Worm (Caenorhabditis elegans) whole organism, early embryonic: ENCODE data around the gene F49C12.15.

Experiments
- B0310.2 ChIP-seq: sonication (generic microtip); optimal IDR thresholded peaks from 2 replicates; lab custom pipeline; 2016; ENCODE audit warnings: mild to moderate bottlenecking, missing genetic modification characterization, missing compliant biosample characterization
- F13C5.2 ChIP-seq: sonication (generic microtip); optimal IDR thresholded peaks from 2 replicates; lab custom pipeline; 2017; ENCODE audit warnings: mild to moderate bottlenecking, missing genetic modification characterization, inconsistent platforms, missing compliant biosample characterization
- aly-1 ChIP-seq: sonication (generic microtip); optimal IDR thresholded peaks from 2 replicates; lab custom pipeline; 2016; ENCODE audit warnings: missing genetic modification characterization, missing compliant biosample characterization
- ama-1 ChIP-seq: fragments of 150-350 bp; optimal IDR thresholded peaks from 2 replicates; lab custom pipeline; 2014
- ceh-13 ChIP-seq: fragments of 200-800 bp; sonication (Bioruptor generic); optimal IDR thresholded peaks from 2 replicates; lab custom pipeline; 2018; ENCODE audit warnings: mild to moderate bottlenecking, missing genetic modification characterization, missing compliant biosample characterization
- ceh-36 ChIP-seq: sonication (generic microtip); optimal IDR thresholded peaks from 2 replicates; lab custom pipeline; 2016; ENCODE audit warnings: missing genetic modification characterization, inconsistent platforms, missing compliant biosample characterization
- ets-7 ChIP-seq: sonication (generic microtip); optimal IDR thresholded peaks from 2 replicates; lab custom pipeline; 2016; ENCODE audit warnings: missing genotype, missing genetic modification characterization, missing compliant biosample characterization
- flt-1 ChIP-seq: fragments of 200-800 bp; sonication (Bioruptor generic); IDR thresholded peaks from 2 replicates; pipeline ENCODE4 v1.3.6; 2022; ENCODE audit warnings: missing genetic modification characterization, missing compliant biosample characterization
- hmbx-1 ChIP-seq: sonication (generic microtip); optimal IDR thresholded peaks from 2 replicates; lab custom pipeline; 2016; ENCODE audit warnings: mild to moderate bottlenecking, missing genetic modification characterization, missing compliant biosample characterization
- hmg-4 ChIP-seq: fragments of 200-800 bp; sonication (Bioruptor generic); optimal IDR thresholded peaks from 2 replicates; lab custom pipeline; 2018; ENCODE audit warnings: mild to moderate bottlenecking, missing genetic modification characterization, missing compliant biosample characterization
- hnd-1 ChIP-seq: sonication (generic microtip); optimal IDR thresholded peaks from 2 replicates; lab custom pipeline; 2016; ENCODE audit warnings: missing genetic modification characterization, missing compliant biosample characterization
- pes-1 ChIP-seq: fragments of 200-800 bp; sonication (Bioruptor generic); IDR thresholded peaks from 2 replicates; pipeline ENCODE4 v1.3.6; 2022; ENCODE audit warnings: missing genetic modification reagents, missing genetic modification characterization, missing compliant biosample characterization
- scrt-1 ChIP-seq: fragments of 200-800 bp; sonication (Bioruptor generic); IDR thresholded peaks from 2 replicates; pipeline ENCODE4 v1.3.6; 2022; ENCODE audit warnings: missing genetic modification characterization, missing compliant biosample characterization
- sea-1 ChIP-seq: fragments of 200-800 bp; sonication (Bioruptor generic); conservative IDR thresholded peaks from 2 replicates; pipeline ENCODE4 v1.3.6; 2022; ENCODE audit warnings: missing genetic modification characterization, missing compliant biosample characterization
- tbx-11 ChIP-seq: fragments of 200-800 bp; sonication (Bioruptor generic); IDR thresholded peaks from 2 replicates; pipeline ENCODE4 v1.3.6; 2022; ENCODE audit warnings: missing genetic modification characterization, missing compliant biosample characterization
- tbx-37 ChIP-seq: fragments of 200-800 bp; sonication (Bioruptor generic); conservative IDR thresholded peaks from 2 replicates; pipeline ENCODE4 v1.3.6; 2022; ENCODE audit warnings: missing genetic modification reagents, missing genetic modification characterization, missing compliant biosample characterization
- tra-4 ChIP-seq: sonication (generic microtip); optimal IDR thresholded peaks from 2 replicates; lab custom pipeline; 2017; ENCODE audit warnings: missing genetic modification characterization, missing compliant biosample characterization

Gene F49C12.15

ce11 chrIV:9371126-9371525 lies 46.9 kb downstream of the F49C12.15 start, which contains the start of gene fbxc-58:
Gene fbxc-58 (plus strand): TSS chrIV:9371508.
- TF ChIP-seq flt-1 (GFP tag; lab: Robert Waterston, UW) (no peak), pes-1 (GFP tag; lab: Robert Waterston, UW) (no peak), sea-1 (GFP tag; lab: Robert Waterston, UW) (no peak), F13C5.2 (tag; lab: Kevin White, UChicago) (no peak), ama-1 (no peak), tbx-11 (no peak), ceh-13 (GFP tag; lab: Kevin White, UChicago) (no peak), hmbx-1 (no peak), ceh-36 (tag; lab: Kevin White, UChicago) (no peak), tra-4 (tag; lab: Kevin White, UChicago) (no peak), scrt-1 (no peak), B0310.2 (tag; lab: Kevin White, UChicago) (no peak), hmg-4 (no peak), aly-1 (no peak)

ce11 chrIV:9374529-9374928 lies 50.3 kb downstream of the F49C12.15 start, which contains the start of gene C10C5.3:
Gene C10C5.3 (plus strand): TSS chrIV:9374829.
- TF ChIP-seq ets-7 (no peak), ceh-36 (tag; lab: Kevin White, UChicago) (no peak), F13C5.2 (tag; lab: Kevin White, UChicago) (no peak), B0310.2 (tag; lab: Kevin White, UChicago) (no peak), flt-1 (GFP tag; lab: Robert Waterston, UW) (no peak), pes-1 (GFP tag; lab: Robert Waterston, UW) (no peak), hnd-1 (tag; lab: Kevin White, UChicago) (no peak), aly-1 (no peak), hmbx-1 (no peak), sea-1 (GFP tag; lab: Robert Waterston, UW) (no peak), tbx-37 (GFP tag; lab: Robert Waterston, UW) (no peak)

ce11 chrIV:9376550-9376949 lies 52.3 kb downstream of the F49C12.15 start:
- no peak for TF ChIP-seq B0310.2 (tag; lab: Kevin White, UChicago)
